Worm (Caenorhabditis elegans) whole organism, L3 larva: ENCODE results near the gene M04B2.6.

Experiments
- R02D3.7 ChIP-seq: fragments of 150-350 bp; optimal IDR thresholded peaks from 2 replicates; lab custom pipeline; 2014; ENCODE audit warnings: missing biosample characterization, missing genetic modification characterization
- ZK546.5 ChIP-seq: sonication (generic microtip); optimal IDR thresholded peaks from 2 replicates; lab custom pipeline; 2017; ENCODE audit warnings: missing biosample characterization, missing genetic modification characterization
- aly-2 ChIP-seq: fragments of 150-350 bp; optimal IDR thresholded peaks from 2 replicates; lab custom pipeline; 2014; ENCODE audit warnings: missing biosample characterization, missing genetic modification characterization
- ama-1 ChIP-seq: fragments of 150-350 bp; optimal IDR thresholded peaks from 2 replicates; lab custom pipeline; 2018
- ceh-16 ChIP-seq: sonication (generic microtip); optimal IDR thresholded peaks from 2 replicates; lab custom pipeline; 2017; ENCODE audit warnings: missing biosample characterization, missing genetic modification characterization
- ceh-28 ChIP-seq: fragments of 150-350 bp; optimal IDR thresholded peaks from 2 replicates; lab custom pipeline; 2014; ENCODE audit warnings: missing biosample characterization, missing genetic modification reagents, missing genetic modification characterization
- ceh-9 ChIP-seq: sonication (generic microtip); optimal IDR thresholded peaks from 2 replicates; lab custom pipeline; 2018; ENCODE audit warnings: missing biosample characterization, missing genetic modification characterization
- daf-12 ChIP-seq: fragments of 150-350 bp; optimal IDR thresholded peaks from 2 replicates; lab custom pipeline; 2014; ENCODE audit warnings: missing biosample characterization, missing genetic modification reagents, missing genetic modification characterization
- egl-27 ChIP-seq: sonication (generic microtip); optimal IDR thresholded peaks from 4 replicates; lab custom pipeline; 2017; ENCODE audit warnings: missing biosample characterization, missing genetic modification reagents, missing genetic modification characterization
- egl-5 ChIP-seq: fragments of 150-350 bp; optimal IDR thresholded peaks from 2 replicates; lab custom pipeline; 2017; ENCODE audit warnings: missing biosample characterization, missing genetic modification reagents, missing genetic modification characterization, inconsistent platforms
- elt-1 ChIP-seq: fragments of 150-350 bp; optimal IDR thresholded peaks from 2 replicates; lab custom pipeline; 2014; ENCODE audit warnings: missing biosample characterization, missing genetic modification characterization
- elt-2 ChIP-seq: sonication (generic microtip); optimal IDR thresholded peaks from 2 replicates; lab custom pipeline; 2016; ENCODE audit warnings: missing genetic modification reagents, mild to moderate bottlenecking, missing genetic modification characterization, missing compliant biosample characterization
- elt-3 ChIP-seq, 3 experiments: fragments of 150-350 bp in 1 of 3; sonication (generic microtip) in 2 of 3; optimal IDR thresholded peaks; 2 replicates in 2 of 3; 4 replicates in 1 of 3; lab custom pipeline; 2014 to 2017; ENCODE audit warnings: missing biosample characterization in 3 of 3, missing genetic modification characterization in 3 of 3
- fkh-10 ChIP-seq: sonication (generic microtip); optimal IDR thresholded peaks from 2 replicates; lab custom pipeline; 2017; ENCODE audit warnings: missing biosample characterization, missing genetic modification reagents, missing genetic modification characterization
- fkh-2 ChIP-seq: fragments of 150-350 bp; optimal IDR thresholded peaks from 2 replicates; lab custom pipeline; 2014; ENCODE audit warnings: missing biosample characterization, missing genetic modification reagents, missing genetic modification characterization
- fos-1 ChIP-seq: fragments of 150-350 bp; optimal IDR thresholded peaks from 2 replicates; lab custom pipeline; 2014; ENCODE audit warnings: missing biosample characterization, missing genetic modification characterization
- hmg-11 ChIP-seq: sonication (generic microtip); optimal IDR thresholded peaks from 2 replicates; lab custom pipeline; 2016; ENCODE audit warnings: missing genetic modification characterization, missing compliant biosample characterization
- jun-1 ChIP-seq: fragments of 150-350 bp; optimal IDR thresholded peaks from 2 replicates; lab custom pipeline; 2014; ENCODE audit warnings: missing biosample characterization, missing genetic modification reagents, missing genetic modification characterization
- lin-15B ChIP-seq: fragments of 150-350 bp; optimal IDR thresholded peaks from 2 replicates; lab custom pipeline; 2014; ENCODE audit warnings: missing biosample characterization, missing genetic modification characterization
- lin-39 ChIP-seq: fragments of 150-350 bp; optimal IDR thresholded peaks from 2 replicates; lab custom pipeline; 2018; ENCODE audit warnings: missing biosample characterization, missing genetic modification reagents, missing genetic modification characterization
- lsy-12 ChIP-seq: sonication (generic microtip); optimal IDR thresholded peaks from 2 replicates; lab custom pipeline; 2016; ENCODE audit warnings: mild to moderate bottlenecking, missing genetic modification characterization, missing compliant biosample characterization
- mdl-1 ChIP-seq: fragments of 150-350 bp; optimal IDR thresholded peaks from 2 replicates; lab custom pipeline; 2014; ENCODE audit warnings: missing biosample characterization, missing genetic modification characterization
- mml-1 ChIP-seq: fragments of 150-350 bp; sonication (generic microtip); optimal IDR thresholded peaks from 3 replicates; lab custom pipeline; 2014; ENCODE audit warnings: missing biosample characterization, missing genetic modification characterization
- nfya-1 ChIP-seq: sonication (generic microtip); optimal IDR thresholded peaks from 2 replicates; lab custom pipeline; 2017; ENCODE audit warnings: missing genetic modification characterization, mild to moderate bottlenecking, missing compliant biosample characterization, antibody characterized with exemption, moderate library complexity; ENCODE audit not compliant: insufficient read depth
- nhr-11 ChIP-seq: fragments of 150-350 bp; optimal IDR thresholded peaks from 2 replicates; lab custom pipeline; 2014; ENCODE audit warnings: missing biosample characterization, missing genetic modification characterization
- nhr-12 ChIP-seq: fragments of 150-350 bp; optimal IDR thresholded peaks from 2 replicates; lab custom pipeline; 2014; ENCODE audit warnings: missing biosample characterization, missing genetic modification characterization
- nhr-23 ChIP-seq: fragments of 150-350 bp; optimal IDR thresholded peaks from 2 replicates; lab custom pipeline; 2014; ENCODE audit warnings: missing biosample characterization, missing genetic modification reagents, missing genetic modification characterization
- nhr-237 ChIP-seq: fragments of 150-350 bp; optimal IDR thresholded peaks from 2 replicates; lab custom pipeline; 2014; ENCODE audit warnings: missing biosample characterization, missing genetic modification characterization
- nhr-25 ChIP-seq: sonication (generic microtip); optimal IDR thresholded peaks from 2 replicates; lab custom pipeline; 2017; ENCODE audit warnings: missing biosample characterization, missing genetic modification characterization
- nhr-43 ChIP-seq: sonication (generic microtip); optimal IDR thresholded peaks from 2 replicates; lab custom pipeline; 2016; ENCODE audit warnings: mild to moderate bottlenecking, missing genetic modification characterization, missing compliant biosample characterization; ENCODE audit not compliant: poor library complexity, severe bottlenecking
- nhr-67 ChIP-seq: fragments of 150-350 bp; optimal IDR thresholded peaks from 2 replicates; lab custom pipeline; 2014; ENCODE audit warnings: missing biosample characterization, missing genetic modification characterization
- nhr-76 ChIP-seq: fragments of 150-350 bp; sonication (generic microtip); optimal IDR thresholded peaks from 5 replicates; lab custom pipeline; 2014; ENCODE audit warnings: missing biosample characterization, missing genetic modification characterization
- nhr-77 ChIP-seq: fragments of 150-350 bp; optimal IDR thresholded peaks from 2 replicates; lab custom pipeline; 2014; ENCODE audit warnings: missing biosample characterization, missing genetic modification characterization
- pha-4 ChIP-seq: fragments of 150-350 bp; optimal IDR thresholded peaks from 2 replicates; lab custom pipeline; 2014; ENCODE audit warnings: missing biosample characterization, missing genetic modification reagents, missing genetic modification characterization
- pqm-1 ChIP-seq: fragments of 150-350 bp; optimal IDR thresholded peaks from 2 replicates; lab custom pipeline; 2017; ENCODE audit warnings: missing biosample characterization, missing genetic modification characterization, inconsistent platforms
- sea-2 ChIP-seq: fragments of 150-350 bp; sonication (generic microtip); optimal IDR thresholded peaks from 4 replicates; lab custom pipeline; 2014; ENCODE audit warnings: missing biosample characterization, missing genetic modification reagents, missing genetic modification characterization
- skn-1 ChIP-seq: fragments of 150-350 bp; optimal IDR thresholded peaks from 2 replicates; lab custom pipeline; 2014; ENCODE audit warnings: missing biosample characterization, missing genetic modification characterization
- snpc-4 ChIP-seq: fragments of 150-350 bp; optimal IDR thresholded peaks from 2 replicates; lab custom pipeline; 2014; ENCODE audit warnings: missing biosample characterization, missing genetic modification characterization
- tbx-2 ChIP-seq: sonication (generic microtip); optimal IDR thresholded peaks from 2 replicates; lab custom pipeline; 2016; ENCODE audit warnings: mild to moderate bottlenecking, missing genetic modification characterization, missing compliant biosample characterization
- unc-62 ChIP-seq: fragments of 150-350 bp; sonication (generic microtip); optimal IDR thresholded peaks from 4 replicates; lab custom pipeline; 2014; ENCODE audit warnings: missing biosample characterization, missing genetic modification reagents, missing genetic modification characterization
- zag-1 ChIP-seq: fragments of 150-350 bp; optimal IDR thresholded peaks from 2 replicates; lab custom pipeline; 2014; ENCODE audit warnings: missing biosample characterization, missing genetic modification characterization
- ztf-11 ChIP-seq: fragments of 150-350 bp; optimal IDR thresholded peaks from 2 replicates; lab custom pipeline; 2014; ENCODE audit warnings: missing biosample characterization, missing genetic modification characterization
- ztf-4 ChIP-seq: fragments of 150-350 bp; optimal IDR thresholded peaks from 2 replicates; lab custom pipeline; 2014; ENCODE audit warnings: missing biosample characterization, missing genetic modification characterization

M04B2.6 gene

DNA sequence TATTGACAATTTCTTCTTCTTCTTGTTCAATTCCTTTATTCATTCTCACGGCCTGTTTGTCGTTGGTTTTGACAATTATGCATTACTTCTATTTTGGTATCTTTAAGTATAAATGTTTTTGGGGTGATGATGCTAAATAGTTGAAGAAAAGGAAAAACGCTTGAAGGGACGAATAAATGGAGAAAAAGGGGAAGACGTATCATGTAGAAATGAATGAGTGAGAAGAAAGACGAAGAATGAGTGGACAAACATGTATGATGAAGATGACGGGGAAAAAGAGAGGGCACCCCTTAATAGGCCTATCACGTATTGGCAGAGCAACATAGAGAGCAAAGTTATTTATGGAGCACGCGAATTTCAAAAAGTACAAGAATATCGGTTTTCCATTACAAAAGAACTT, 38.1 kb upstream of the M04B2.6 start, which contains the start of gene M04B2.7:
M04B2.7 (minus strand) TSS at position 101 of the 400 bp plus-strand sequence.
- TF ChIP-seq nhr-11 (no peak), nhr-25 (tag; lab: Kevin White, UChicago) (no peak), egl-27 (tag; lab: Kevin White, UChicago) (no peak), hmg-11 (tag; lab: Kevin White, UChicago) (no peak), egl-5 (tag; lab: Kevin White, UChicago) (no peak), pqm-1 (no peak)

DNA sequence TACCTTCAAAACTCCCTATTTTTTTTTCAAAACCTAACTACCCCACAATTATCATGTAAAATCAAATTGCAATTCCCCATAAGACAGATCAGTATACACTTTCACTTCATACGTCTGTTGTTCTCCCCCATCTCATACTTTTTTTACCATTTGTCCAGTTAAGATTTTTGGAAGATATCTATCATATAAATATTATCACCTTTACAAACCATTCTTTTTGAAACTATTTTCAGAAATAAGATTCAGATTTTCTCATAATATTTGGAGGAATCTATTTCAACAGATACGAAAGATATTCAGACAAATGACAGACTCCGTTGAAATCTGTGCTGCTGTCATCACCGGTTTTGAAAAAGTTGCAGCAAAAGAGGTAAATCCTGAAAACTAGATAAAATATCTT, 17.2 kb upstream of the M04B2.6 start, which contains the start of gene M04B2.2:
M04B2.2 (plus strand) TSS at position 301 of the 400 bp plus-strand sequence.
- TF ChIP-seq daf-12 (tag; lab: Kevin White, UChicago), result no peak
- peak; percentile 17 for TF ChIP-seq R02D3.7 (tag; lab: Kevin White, UChicago)
- peak; percentile 34 for TF ChIP-seq ama-1 (lab: Kevin White, UChicago)
- TF ChIP-seq tbx-2 (tag; lab: Kevin White, UChicago), result peak; percentile 3
- TF ChIP-seq ztf-4 (tag; lab: Kevin White, UChicago), result no peak
- TF ChIP-seq nhr-23, result peak; percentile 6
- TF ChIP-seq nhr-76 (tag; lab: Kevin White, UChicago), result no peak
- TF ChIP-seq aly-2, result no peak
- no peak for TF ChIP-seq unc-62 (GFP tag; lab: Kevin White, UChicago)
- TF ChIP-seq jun-1 (tag; lab: Kevin White, UChicago), result no peak
- TF ChIP-seq elt-2 (tag; lab: Kevin White, UChicago), result no peak
- TF ChIP-seq nhr-237 (tag; lab: Kevin White, UChicago), result no peak
- TF ChIP-seq egl-27 (tag; lab: Kevin White, UChicago), result no peak
- TF ChIP-seq nhr-77 (tag; lab: Kevin White, UChicago), result no peak
- TF ChIP-seq mml-1 (tag; lab: Kevin White, UChicago), result no peak
- TF ChIP-seq ztf-11, result no peak

DNA sequence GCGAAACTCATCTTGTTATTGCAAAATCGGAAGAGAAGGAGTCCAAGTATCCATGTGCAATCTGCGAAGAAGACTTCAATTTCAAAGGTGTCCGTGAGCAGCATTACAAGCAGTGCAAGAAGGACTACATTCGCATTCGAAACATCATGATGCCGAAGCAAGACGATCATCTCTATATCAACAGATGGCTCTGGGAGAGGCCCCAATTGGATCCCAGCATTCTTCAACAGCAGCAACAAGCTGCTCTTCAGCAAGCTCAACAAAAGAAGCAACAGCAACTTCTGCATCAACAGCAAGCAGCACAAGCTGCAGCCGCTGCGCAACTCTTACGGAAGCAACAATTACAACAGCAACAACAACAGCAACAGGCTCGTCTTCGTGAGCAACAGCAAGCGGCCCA, 15.6 kb upstream of the M04B2.6 start:
- TF ChIP-seq nhr-76 (tag; lab: Kevin White, UChicago), result no peak
- TF ChIP-seq ZK546.5 (tag; lab: Kevin White, UChicago), result no peak
- TF ChIP-seq sea-2 (GFP tag; lab: Kevin White, UChicago), result no peak
- no peak for TF ChIP-seq aly-2
- TF ChIP-seq skn-1 (tag; lab: Kevin White, UChicago), result no peak
- TF ChIP-seq hmg-11 (tag; lab: Kevin White, UChicago), result no peak
- TF ChIP-seq lin-39 (tag; lab: Kevin White, UChicago), result no peak
- TF ChIP-seq nhr-77 (tag; lab: Kevin White, UChicago), result no peak
- no peak for TF ChIP-seq nhr-67
- TF ChIP-seq fkh-10, result no peak
- TF ChIP-seq nhr-12, result no peak
- no peak for TF ChIP-seq zag-1 (tag; lab: Kevin White, UChicago)
- TF ChIP-seq nhr-237 (tag; lab: Kevin White, UChicago), result no peak
- TF ChIP-seq ceh-9 (tag; lab: Kevin White, UChicago), result no peak
- no peak for TF ChIP-seq mdl-1 (tag; lab: Kevin White, UChicago)

DNA sequence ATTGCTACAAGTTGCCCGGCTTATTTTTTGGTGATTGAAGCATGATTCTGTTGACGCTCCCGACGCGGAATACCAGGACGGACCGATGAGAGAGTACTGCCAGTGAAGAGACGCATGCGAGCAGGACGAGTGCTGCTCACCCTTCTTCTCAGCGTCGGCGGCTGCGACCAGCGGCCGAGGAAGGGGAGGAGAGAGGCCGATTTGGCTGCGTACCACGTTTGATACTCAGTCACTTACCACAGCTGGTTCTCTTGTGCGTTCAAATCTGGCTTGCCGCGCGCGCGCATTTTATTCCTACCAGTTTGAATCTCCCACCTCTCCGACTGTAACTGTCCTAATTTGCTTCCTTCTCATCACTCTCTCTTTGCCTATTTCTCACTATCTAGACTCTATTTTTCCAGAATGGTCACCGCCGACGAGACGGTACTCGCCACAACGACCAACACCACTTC, 13.7 kb upstream of the M04B2.6 start, which contains the start of gene mep-1:
mep-1 (plus strand) TSS at position 402 of the 452 bp plus-strand sequence.
- no peak for TF ChIP-seq nhr-76 (tag; lab: Kevin White, UChicago)
- no peak for TF ChIP-seq ztf-4 (tag; lab: Kevin White, UChicago)
- TF ChIP-seq nhr-237 (tag; lab: Kevin White, UChicago), result no peak
- TF ChIP-seq elt-1 (tag; lab: Kevin White, UChicago), result no peak
- peak; percentile 37 for TF ChIP-seq nhr-11
- TF ChIP-seq nhr-77 (tag; lab: Kevin White, UChicago), result no peak
- peak; percentile 77 for TF ChIP-seq snpc-4
- peak; percentile 11 for TF ChIP-seq tbx-2 (tag; lab: Kevin White, UChicago)
- peak; percentile 69 for TF ChIP-seq ama-1 (lab: Kevin White, UChicago)
- TF ChIP-seq daf-12 (tag; lab: Kevin White, UChicago), result no peak
- TF ChIP-seq lin-39 (tag; lab: Kevin White, UChicago), result peak; percentile 95
- peak; percentile 33 for TF ChIP-seq elt-2 (tag; lab: Kevin White, UChicago)
- peak; percentile 32 for TF ChIP-seq lsy-12
- peak; percentile 23 for TF ChIP-seq jun-1 (tag; lab: Kevin White, UChicago)
- TF ChIP-seq nhr-25 (tag; lab: Kevin White, UChicago), result peak; percentile 76
- peak; percentile 35 for TF ChIP-seq skn-1 (tag; lab: Kevin White, UChicago)
- no peak for TF ChIP-seq fos-1
- TF ChIP-seq sea-2 (GFP tag; lab: Kevin White, UChicago), result no peak
- peak; percentile 54 for TF ChIP-seq fkh-10
- no peak for TF ChIP-seq elt-3 (tag; optimal IDR thresholded peaks at IDR 0.05; lab: Kevin White, UChicago)
- peak; percentile 68 for TF ChIP-seq lin-15B (tag; lab: Kevin White, UChicago)
- no peak for TF ChIP-seq egl-5 (tag; lab: Kevin White, UChicago)
- no peak for TF ChIP-seq ceh-16 (tag; lab: Kevin White, UChicago)
- TF ChIP-seq nfya-1 (tag; lab: Kevin White, UChicago), result peak; percentile 77
- no peak for TF ChIP-seq egl-27 (tag; lab: Kevin White, UChicago)
- TF ChIP-seq hmg-11 (tag; lab: Kevin White, UChicago), result peak; percentile 78
- TF ChIP-seq ceh-28 (tag; lab: Kevin White, UChicago), result no peak
- TF ChIP-seq nhr-23, result peak; percentile 55
- TF ChIP-seq pha-4 (tag; lab: Kevin White, UChicago), result peak; percentile 31
- TF ChIP-seq nhr-43 (tag; lab: Kevin White, UChicago), result peak; percentile 38
- TF ChIP-seq fkh-2, result no peak
- TF ChIP-seq R02D3.7 (tag; lab: Kevin White, UChicago), result peak; percentile 57
- no peak for TF ChIP-seq aly-2
